Worm (Caenorhabditis elegans): ENCODE results near the gene flp-11.

DNA sequence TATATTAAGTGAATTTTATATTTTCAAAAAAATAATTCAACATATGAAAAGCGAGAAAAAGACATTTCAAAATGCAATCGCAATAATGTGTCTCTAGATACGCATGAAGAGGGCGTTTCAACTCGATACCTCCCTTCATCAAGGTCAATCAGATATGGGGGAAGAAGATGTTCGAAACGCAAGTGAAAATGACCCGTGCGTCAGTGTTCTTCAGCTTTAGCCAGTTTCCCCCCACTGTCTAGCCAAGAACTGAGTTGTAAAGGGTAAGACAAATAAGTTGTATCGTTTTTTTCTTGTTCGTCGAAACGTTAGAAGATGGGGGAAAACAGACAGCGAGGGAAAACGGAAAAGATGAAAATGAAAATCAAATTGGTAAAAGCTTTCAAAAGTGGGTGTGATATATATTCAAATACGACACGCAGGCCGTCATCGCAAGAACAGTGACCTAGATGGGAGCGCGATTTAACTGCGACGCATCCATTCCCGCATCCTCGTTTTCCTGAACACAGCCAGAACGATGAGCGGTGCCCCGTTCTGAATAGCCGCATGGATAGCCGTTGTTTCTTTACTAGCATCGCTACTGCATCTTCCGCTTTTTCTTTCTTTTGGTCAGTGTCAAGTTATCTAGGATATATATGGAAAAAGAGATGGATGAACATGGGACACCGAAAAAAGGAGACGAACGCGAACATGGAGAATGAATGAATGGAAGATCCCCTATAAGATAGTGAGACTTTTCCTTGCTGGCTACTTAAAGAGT is 16.9 kb upstream of the flp-11 start:
- TF ChIP-seq aly-1 (tag; optimal IDR thresholded peaks at IDR 0.05) (no peak), hmg-4 (GFP tag; optimal IDR thresholded peaks at IDR 0.05) (no peak), hmbx-1 (tag; optimal IDR thresholded peaks at IDR 0.05) (no peak), ceh-13 (GFP tag; optimal IDR thresholded peaks at IDR 0.05) (no peak), ama-1 (optimal IDR thresholded peaks at IDR 0.05) (no peak)
